Worm (Caenorhabditis elegans) whole organism, young adult: ENCODE data around the gene F13H10.3.

Experiments used
- mes-4 ChIP-seq: sonication (generic microtip); optimal IDR thresholded peaks from 2 replicates; lab custom pipeline; 2016; ENCODE audit warnings: missing genotype, missing genetic modification characterization, missing compliant biosample characterization
- nhr-80 ChIP-seq: sonication (generic microtip); optimal IDR thresholded peaks from 2 replicates; lab custom pipeline; 2016; ENCODE audit warnings: missing genetic modification characterization, missing compliant biosample characterization

F13H10.3 gene

ce11 chrIV:10964688-10965087, 51.1 kb downstream of the F13H10.3 start:
- TF ChIP-seq mes-4 (tag; lab: Kevin White, UChicago) (no peak), nhr-80 (tag; lab: Kevin White, UChicago) (peak; percentile 57)
